Fruit fly (Drosophila melanogaster): Measurements from ENCODE around the gene osi.

- no peak for TF ChIP-seq foxo (GFP tag; optimal IDR thresholded peaks at IDR 0.05)
- no peak for TF ChIP-seq dsf (GFP tag; optimal IDR thresholded peaks at IDR 0.05; ENCODE audit: borderline replicate concordance)
Measured at dm6 chr2L:16900373-16900772, 12.6 kb upstream of the osi start, which contains the start of gene CG31805.
